Worm (Caenorhabditis elegans): Measurements from ENCODE around the gene fbxa-176.

The fbxa-176 gene

DNA sequence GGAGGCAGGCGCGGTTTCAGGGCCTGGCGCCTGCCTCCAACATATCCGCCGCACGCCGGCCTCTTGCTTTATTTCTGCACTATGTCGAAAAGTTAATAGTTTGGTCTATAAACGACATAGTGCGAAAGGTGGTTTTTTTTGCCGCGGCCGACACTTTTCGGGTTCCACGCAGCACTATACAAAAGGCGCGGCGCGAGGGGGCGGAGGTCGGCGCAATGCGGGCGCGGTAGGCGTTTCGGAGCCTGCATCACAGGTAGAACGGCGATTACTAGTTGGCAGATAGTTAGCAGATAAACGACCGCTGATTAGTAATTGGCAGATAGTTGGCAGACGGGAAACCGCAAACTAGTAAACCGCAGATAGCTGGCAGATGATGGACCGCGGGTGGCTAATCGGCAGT is 36.7 kb upstream of the fbxa-176 start:
- TF ChIP-seq pha-2 (tag; optimal IDR thresholded peaks at IDR 0.05), result no peak
- no peak for TF ChIP-seq ceh-2 (tag; optimal IDR thresholded peaks at IDR 0.05)
- no peak for TF ChIP-seq fkh-6 (tag; optimal IDR thresholded peaks at IDR 0.05)
- TF ChIP-seq unc-86 (tag; optimal IDR thresholded peaks at IDR 0.05), result no peak
- peak; percentile 78 for TF ChIP-seq pag-3 (tag; optimal IDR thresholded peaks at IDR 0.05; ENCODE audit: borderline replicate concordance)

DNA sequence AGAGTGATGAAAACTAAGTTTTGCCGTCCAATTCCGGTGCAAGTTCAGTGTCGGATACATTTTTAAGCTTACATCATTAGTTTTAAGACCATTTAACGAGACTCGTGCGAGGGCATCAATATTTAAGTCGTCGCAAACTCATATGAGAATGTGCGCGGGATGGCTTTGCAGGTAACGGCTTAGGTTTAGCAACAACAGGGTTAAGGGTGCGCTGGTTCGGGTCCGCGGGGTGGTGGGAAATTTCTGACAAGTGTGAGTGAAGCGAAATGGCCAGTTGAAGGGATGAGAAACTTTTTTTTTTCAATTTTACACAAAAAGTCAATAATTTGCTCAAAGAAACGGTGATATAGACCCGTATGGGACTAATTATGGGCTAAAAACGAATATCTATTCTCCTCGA is 35.6 kb upstream of the fbxa-176 start:
- TF ChIP-seq ceh-31 (tag; optimal IDR thresholded peaks at IDR 0.05) (no peak), unc-86 (tag; optimal IDR thresholded peaks at IDR 0.05) (no peak), tbx-7 (tag; optimal IDR thresholded peaks at IDR 0.05) (no peak), ceh-14 (tag; optimal IDR thresholded peaks at IDR 0.05) (no peak), dmd-4 (tag; optimal IDR thresholded peaks at IDR 0.05; ENCODE audit: borderline replicate concordance) (no peak), fkh-10 (GFP tag; optimal IDR thresholded peaks at IDR 0.05) (no peak)

- TF ChIP-seq odd-2 (tag; optimal IDR thresholded peaks at IDR 0.05) (no peak), hlh-30 (tag; optimal IDR thresholded peaks at IDR 0.05; ENCODE audit: insufficient read depth) (no peak), ceh-31 (tag; optimal IDR thresholded peaks at IDR 0.05) (no peak), unc-42 (tag; optimal IDR thresholded peaks at IDR 0.05) (no peak)
These were observed 28.7 kb upstream of the fbxa-176 start, which contains the start of gene fbxa-136 for ce11 chrV:17520735-17521134. Gene fbxa-136, plus strand, starts transcription at chrV:17521035.

DNA sequence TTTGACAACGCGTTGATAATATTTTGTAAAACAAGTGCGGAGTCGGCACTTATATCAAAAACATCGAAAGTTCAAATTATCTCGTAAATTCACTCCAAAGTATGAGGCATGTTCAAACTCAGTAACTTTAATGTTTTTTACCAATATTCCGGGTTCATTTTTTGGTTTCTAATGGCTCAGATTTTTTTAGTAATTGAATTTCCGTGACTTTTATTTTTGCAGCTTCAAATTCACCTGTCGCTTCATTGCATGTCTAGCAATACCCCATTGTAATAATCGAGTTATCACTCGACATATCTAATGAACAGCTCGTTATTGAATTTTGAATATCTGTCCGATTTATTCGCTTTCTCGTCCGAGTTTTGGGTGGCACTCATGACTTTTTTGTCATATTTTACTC is 21.7 kb upstream of the fbxa-176 start, which contains the start of gene srz-90:
Gene srz-90, plus strand, starts transcription at position 301 of the 400 bp plus-strand sequence.
- no peak for TF ChIP-seq pqm-1 (tag; optimal IDR thresholded peaks at IDR 0.05)
- no peak for TF ChIP-seq nfya-1 (tag; optimal IDR thresholded peaks at IDR 0.05)

ce11 chrV:17530486-17530885 is 19.0 kb upstream of the fbxa-176 start, which contains the start of gene C18D4.12:
Gene C18D4.12, minus strand, starts transcription at chrV:17530586.
- TF ChIP-seq pag-3 (tag; optimal IDR thresholded peaks at IDR 0.05; ENCODE audit: borderline replicate concordance) (no peak), ama-1 (optimal IDR thresholded peaks at IDR 0.05) (no peak), pha-4 (tag; optimal IDR thresholded peaks at IDR 0.05) (no peak), ceh-22 (tag; optimal IDR thresholded peaks at IDR 0.05) (no peak), C38D4.7 (GFP tag; optimal IDR thresholded peaks at IDR 0.05) (no peak), ceh-34 (tag; optimal IDR thresholded peaks at IDR 0.05) (no peak), npax-4 (tag; optimal IDR thresholded peaks at IDR 0.05) (no peak), odd-2 (tag; optimal IDR thresholded peaks at IDR 0.05) (no peak), sox-4 (tag; optimal IDR thresholded peaks at IDR 0.05) (no peak), pat-9 (tag; optimal IDR thresholded peaks at IDR 0.05) (no peak), pax-1 (tag; optimal IDR thresholded peaks at IDR 0.05) (no peak), madf-2 (tag; optimal IDR thresholded peaks at IDR 0.05) (no peak), mec-3 (tag; optimal IDR thresholded peaks at IDR 0.05; ENCODE audit: borderline replicate concordance) (no peak), che-1 (tag; optimal IDR thresholded peaks at IDR 0.05) (no peak)

DNA sequence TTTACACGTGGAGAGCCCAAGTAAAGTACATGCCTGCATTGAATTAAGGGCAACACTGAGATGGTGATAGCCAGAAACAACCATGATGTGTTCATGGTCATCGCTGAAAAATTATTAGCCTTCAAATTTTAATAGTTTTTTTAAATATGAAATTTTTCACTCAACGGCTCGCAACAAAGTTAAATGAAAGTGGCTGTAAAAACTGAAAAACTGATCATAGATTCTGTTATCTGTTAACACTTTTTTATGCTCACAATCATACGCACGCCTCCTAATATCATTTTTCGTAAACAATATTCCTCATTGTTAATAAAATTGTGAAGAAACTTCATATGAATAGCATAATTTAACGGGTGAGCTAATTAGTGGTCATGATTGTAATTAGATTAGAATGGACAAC is 18.1 kb upstream of the fbxa-176 start, which contains the start of gene C18D4.4:
Gene C18D4.4, minus strand, starts transcription at position 101 of the 400 bp plus-strand sequence.
- TF ChIP-seq ceh-45 (GFP tag; IDR thresholded peaks at IDR 0.05) (no peak), rnt-1 (tag; optimal IDR thresholded peaks at IDR 0.05) (no peak), tbx-7 (tag; optimal IDR thresholded peaks at IDR 0.05) (no peak), sox-2 (GFP tag; IDR thresholded peaks at IDR 0.05) (no peak), tbx-2 (tag; optimal IDR thresholded peaks at IDR 0.05) (no peak), ref-2 (tag; optimal IDR thresholded peaks at IDR 0.05) (no peak), mec-3 (tag; optimal IDR thresholded peaks at IDR 0.05; ENCODE audit: borderline replicate concordance) (no peak), hlh-8 (tag; optimal IDR thresholded peaks at IDR 0.05) (no peak), ztf-16 (tag; optimal IDR thresholded peaks at IDR 0.05) (no peak)

All from whole organism, late embryonic.